Fruit fly (Drosophila melanogaster) whole organism, embryonic: ENCODE data around the gene SK.

Experiments used
- ATbp ChIP-seq: fragments of 200-800 bp; sonication (Bioruptor generic); optimal IDR thresholded peaks from 2 replicates; lab custom pipeline; 2017; ENCODE audit warnings: missing biosample characterization, mild to moderate bottlenecking, missing genetic modification characterization, missing genetic modification reagents
- Ada2b ChIP-seq: fragments of 200-800 bp; sonication (Bioruptor generic); IDR thresholded peaks from 2 replicates; pipeline ENCODE4 v1.3.6; 2022; ENCODE audit warnings: missing biosample characterization, missing genetic modification characterization
- B-H2 ChIP-seq: fragments of 200-800 bp; sonication (Bioruptor generic); optimal IDR thresholded peaks from 2 replicates; lab custom pipeline; 2018; ENCODE audit warnings: missing biosample characterization, mild to moderate bottlenecking, missing genetic modification characterization
- CG10959 ChIP-seq: fragments of 200-800 bp; sonication (Bioruptor generic); IDR thresholded peaks from 2 replicates; pipeline ENCODE4 v1.3.6; 2022; ENCODE audit warnings: missing biosample characterization, missing genetic modification characterization
- CG12769 ChIP-seq: fragments of 200-800 bp; sonication (Bioruptor generic); optimal IDR thresholded peaks from 2 replicates; lab custom pipeline; 2019; ENCODE audit warnings: missing biosample characterization, mild to moderate bottlenecking, missing genetic modification characterization, moderate library complexity
- CG13775 ChIP-seq: fragments of 200-800 bp; sonication (Bioruptor generic); optimal IDR thresholded peaks from 3 replicates; lab custom pipeline; 2017; ENCODE audit warnings: missing biosample characterization, mild to moderate bottlenecking, missing genetic modification characterization
- CG14710 ChIP-seq: fragments of 200-800 bp; sonication (Bioruptor generic); optimal IDR thresholded peaks from 3 replicates; lab custom pipeline; 2019; ENCODE audit warnings: missing biosample characterization, mild to moderate bottlenecking, missing genetic modification characterization, moderate library complexity
- CG14965 ChIP-seq: fragments of 200-800 bp; sonication (Bioruptor generic); optimal IDR thresholded peaks from 2 replicates; lab custom pipeline; 2016; ENCODE audit warnings: missing biosample characterization, missing genetic modification characterization, borderline replicate concordance
- CG15073 ChIP-seq: fragments of 200-800 bp; sonication (Bioruptor generic); optimal IDR thresholded peaks from 2 replicates; lab custom pipeline; 2016; ENCODE audit warnings: missing biosample characterization, missing genetic modification characterization
- CG1529 ChIP-seq: fragments of 200-800 bp; sonication (Bioruptor generic); optimal IDR thresholded peaks from 3 replicates; lab custom pipeline; 2018; ENCODE audit warnings: missing biosample characterization, missing genetic modification characterization
- CG18619 ChIP-seq: fragments of 200-800 bp; sonication (Bioruptor generic); optimal IDR thresholded peaks from 3 replicates; lab custom pipeline; 2017; ENCODE audit warnings: missing biosample characterization, mild to moderate bottlenecking, missing genetic modification characterization
- CG2202 ChIP-seq: fragments of 200-800 bp; sonication (Bioruptor generic); optimal IDR thresholded peaks from 2 replicates; lab custom pipeline; 2018; ENCODE audit warnings: missing biosample characterization, mild to moderate bottlenecking, missing genetic modification characterization
- CG3065 ChIP-seq: fragments of 200-800 bp; sonication (Bioruptor generic); optimal IDR thresholded peaks from 2 replicates; lab custom pipeline; 2016; ENCODE audit warnings: missing biosample characterization, missing genetic modification characterization
- CG32767 ChIP-seq: fragments of 200-800 bp; sonication (Bioruptor generic); IDR thresholded peaks from 2 replicates; pipeline ENCODE4 v1.3.6; 2022; ENCODE audit warnings: missing biosample characterization, missing genetic modification characterization
- CG34224 ChIP-seq: fragments of 200-800 bp; sonication (Bioruptor generic); IDR thresholded peaks from 3 replicates; pipeline ENCODE4 v1.3.6; 2022; ENCODE audit warnings: missing biosample characterization, missing genetic modification characterization; ENCODE audit not compliant: partially characterized antibody
- CG3995 ChIP-seq: fragments of 200-800 bp; sonication (Bioruptor generic); optimal IDR thresholded peaks from 3 replicates; lab custom pipeline; 2016; ENCODE audit warnings: missing biosample characterization, missing genetic modification characterization
- CG4404 ChIP-seq: fragments of 200-800 bp; sonication (Bioruptor generic); IDR thresholded peaks from 2 replicates; pipeline ENCODE4 v1.3.6; 2022; ENCODE audit warnings: missing biosample characterization, missing genetic modification characterization
- CG6175 ChIP-seq: fragments of 200-800 bp; sonication (Bioruptor generic); IDR thresholded peaks from 3 replicates; pipeline ENCODE4 v1.3.6; 2022; ENCODE audit warnings: missing biosample characterization, missing genetic modification characterization
- CG6683 ChIP-seq: fragments of 200-800 bp; sonication (Bioruptor generic); optimal IDR thresholded peaks from 2 replicates; lab custom pipeline; 2017; ENCODE audit warnings: missing biosample characterization, mild to moderate bottlenecking, missing genetic modification characterization, missing genetic modification reagents
- CG6854 ChIP-seq: fragments of 200-800 bp; sonication (Bioruptor generic); optimal IDR thresholded peaks from 3 replicates; lab custom pipeline; 2017; ENCODE audit warnings: missing biosample characterization, mild to moderate bottlenecking, missing genetic modification characterization
- CG8765 ChIP-seq: fragments of 200-800 bp; sonication (Bioruptor generic); IDR thresholded peaks from 2 replicates; pipeline ENCODE4 v1.3.6; 2022; ENCODE audit warnings: missing biosample characterization, missing genetic modification characterization
- CG8924 ChIP-seq: fragments of 200-800 bp; optimal IDR thresholded peaks from 3 replicates; lab custom pipeline; 2019; ENCODE audit warnings: missing biosample characterization, mild to moderate bottlenecking, missing genetic modification characterization, moderate library complexity
- CG9215 ChIP-seq: fragments of 200-800 bp; sonication (Bioruptor generic); IDR thresholded peaks from 2 replicates; pipeline ENCODE4 v1.3.6; 2022; ENCODE audit warnings: missing biosample characterization, missing genetic modification characterization
- Dip3 ChIP-seq: fragments of 200-800 bp; sonication (Bioruptor generic); optimal IDR thresholded peaks from 3 replicates; lab custom pipeline; 2016; ENCODE audit warnings: missing biosample characterization, missing genetic modification characterization
- Dref ChIP-seq: fragments of 200-800 bp; sonication (Bioruptor generic); IDR thresholded peaks from 2 replicates; pipeline ENCODE4 v1.3.6; 2022; ENCODE audit warnings: missing biosample characterization, missing genetic modification characterization
- Drgx ChIP-seq: fragments of 200-800 bp; sonication (Bioruptor generic); IDR thresholded peaks from 2 replicates; pipeline ENCODE4 v1.3.6; 2022; ENCODE audit warnings: missing biosample characterization, missing genetic modification characterization
- E2f2 ChIP-seq: fragments of 200-800 bp; sonication (Bioruptor generic); IDR thresholded peaks from 2 replicates; pipeline ENCODE4 v1.3.6; 2022; ENCODE audit warnings: missing biosample characterization, missing genetic modification characterization
- Fer3 ChIP-seq: fragments of 200-800 bp; sonication (Bioruptor generic); optimal IDR thresholded peaks from 2 replicates; lab custom pipeline; 2018; ENCODE audit warnings: missing biosample characterization, mild to moderate bottlenecking, missing genetic modification characterization, moderate library complexity
- HHEX ChIP-seq: fragments of 200-800 bp; sonication (Bioruptor generic); optimal IDR thresholded peaks from 3 replicates; lab custom pipeline; 2017; ENCODE audit warnings: missing biosample characterization, mild to moderate bottlenecking, missing genetic modification characterization, missing genetic modification reagents
- HLHmδ ChIP-seq: fragments of 200-800 bp; sonication (Bioruptor generic); optimal IDR thresholded peaks from 2 replicates; lab custom pipeline; 2018; ENCODE audit warnings: missing biosample characterization, mild to moderate bottlenecking, missing genetic modification characterization, moderate library complexity
- Hr3 ChIP-seq: fragments of 200-800 bp; sonication (Bioruptor generic); optimal IDR thresholded peaks from 3 replicates; lab custom pipeline; 2016; ENCODE audit warnings: missing biosample characterization, missing genetic modification characterization
- Hr39 ChIP-seq: fragments of >200 bp; optimal IDR thresholded peaks from 2 replicates; lab custom pipeline; 2017
- Kr ChIP-seq: fragments of 200-800 bp; sonication (Bioruptor generic); optimal IDR thresholded peaks from 2 replicates; lab custom pipeline; 2017; ENCODE audit warnings: missing biosample characterization, mild to moderate bottlenecking, missing genetic modification characterization
- Myb ChIP-seq: fragments of 200-800 bp; sonication (Bioruptor generic); optimal IDR thresholded peaks from 2 replicates; lab custom pipeline; 2016; ENCODE audit warnings: missing biosample characterization, missing genetic modification characterization
- Optix ChIP-seq: fragments of 200-800 bp; sonication (Bioruptor generic); IDR thresholded peaks from 3 replicates; pipeline ENCODE4 v1.3.6; 2022; ENCODE audit warnings: missing biosample characterization, missing genetic modification characterization
- amos ChIP-seq: fragments of 200-800 bp; sonication (Bioruptor generic); IDR thresholded peaks from 2 replicates; pipeline ENCODE4 v1.3.6; 2022; ENCODE audit warnings: missing biosample characterization, missing genetic modification characterization; ENCODE audit not compliant: partially characterized antibody
- ap ChIP-seq: fragments of 200-800 bp; sonication (Bioruptor generic); IDR thresholded peaks from 2 replicates; pipeline ENCODE4 v1.3.6; 2022; ENCODE audit warnings: missing biosample characterization, missing genetic modification characterization
- bbx ChIP-seq: fragments of 200-800 bp; sonication (Bioruptor generic); IDR thresholded peaks from 2 replicates; pipeline ENCODE4 v1.3.6; 2022; ENCODE audit warnings: missing biosample characterization, missing genetic modification characterization; ENCODE audit not compliant: partially characterized antibody
- bcd ChIP-seq: fragments of 200-800 bp; sonication (Bioruptor generic); optimal IDR thresholded peaks from 2 replicates; lab custom pipeline; 2017; ENCODE audit warnings: missing biosample characterization, mild to moderate bottlenecking, missing genetic modification characterization
- dmrt11E ChIP-seq: fragments of 200-800 bp; sonication (Bioruptor generic); optimal IDR thresholded peaks from 3 replicates; lab custom pipeline; 2018; ENCODE audit warnings: missing biosample characterization, mild to moderate bottlenecking, missing genetic modification characterization, moderate library complexity
- eve ChIP-seq, 2 experiments: fragments of >200 bp; optimal IDR thresholded peaks; 2 replicates each; lab custom pipeline; 2017; ENCODE audit warnings: missing biosample characterization in 2 of 2, missing genetic modification characterization in 2 of 2
- fd102C ChIP-seq: fragments of 200-800 bp; sonication (Bioruptor generic); optimal IDR thresholded peaks from 2 replicates; lab custom pipeline; 2018; ENCODE audit warnings: missing biosample characterization, mild to moderate bottlenecking, missing genetic modification characterization, moderate library complexity
- gcm ChIP-seq: fragments of 200-800 bp; sonication (Bioruptor generic); optimal IDR thresholded peaks from 2 replicates; lab custom pipeline; 2019; ENCODE audit warnings: missing biosample characterization, mild to moderate bottlenecking, missing genetic modification characterization, moderate library complexity
- gcm2 ChIP-seq: fragments of 200-800 bp; sonication (Bioruptor generic); optimal IDR thresholded peaks from 2 replicates; lab custom pipeline; 2016; ENCODE audit warnings: missing biosample characterization, missing genetic modification characterization
- lov ChIP-seq, 2 experiments: fragments of 200-800 bp in 1 of 2; fragments of >200 bp in 1 of 2; sonication (Bioruptor generic) in 1 of 2; IDR thresholded peaks in 1 of 2; optimal IDR thresholded peaks in 1 of 2; 2 replicates in 1 of 2; 3 replicates in 1 of 2; pipeline versions ENCODE4 v1.3.6 to Lab custom; 2017 to 2022; ENCODE audit warnings: missing biosample characterization in 1 of 2, missing genetic modification characterization in 1 of 2
- onecut ChIP-seq: fragments of 200-800 bp; sonication (Bioruptor generic); IDR thresholded peaks from 2 replicates; pipeline ENCODE4 v1.3.6; 2022; ENCODE audit warnings: missing biosample characterization, missing genetic modification characterization
- prd ChIP-seq, 3 experiments: fragments of >200 bp in 2 of 3; fragments of 200-800 bp in 1 of 3; sonication (Bioruptor generic) in 1 of 3; optimal IDR thresholded peaks in 2 of 3; IDR thresholded peaks in 1 of 3; 2 replicates in 2 of 3; 3 replicates in 1 of 3; pipeline versions ENCODE4 v1.3.6 to Lab custom; 2017 to 2022; ENCODE audit warnings: missing biosample characterization in 1 of 3, missing genetic modification characterization in 1 of 3
- tio ChIP-seq: fragments of 200-800 bp; sonication (Bioruptor generic); optimal IDR thresholded peaks from 2 replicates; lab custom pipeline; 2017; ENCODE audit warnings: missing biosample characterization, missing genetic modification characterization, inconsistent platforms
- zfh1 ChIP-seq: fragments of 200-800 bp; sonication (Bioruptor generic); IDR thresholded peaks from 3 replicates; pipeline ENCODE4 v1.3.6; 2022; ENCODE audit warnings: missing biosample characterization, missing genetic modification characterization
- zfh2 ChIP-seq: fragments of 200-800 bp; sonication (Bioruptor generic); optimal IDR thresholded peaks from 2 replicates; lab custom pipeline; 2016; ENCODE audit warnings: missing biosample characterization, missing genetic modification characterization

The SK gene

dm6 chrX:5311838-5312339, 28.1 kb upstream of the SK start, which contains the start of the genes TrxT and dhd (continued):
- TF ChIP-seq Hr3 (GFP tag; lab: Kevin White, UChicago) (no peak), CG2202 (tag; lab: Kevin White, UChicago) (no peak), CG13775 (GFP tag; lab: Kevin White, UChicago) (peak; percentile 20), CG18619 (GFP tag; lab: Kevin White, UChicago) (no peak), CG10959 (no peak), bcd (GFP tag; lab: Kevin White, UChicago) (peak; percentile 51), Fer3 (peak; percentile 3), CG4404 (GFP tag; lab: Robert Waterston, UW) (no peak), tio (GFP tag; lab: Kevin White, UChicago) (no peak), Dip3 (GFP tag; lab: Kevin White, UChicago) (no peak), CG15073 (GFP tag; lab: Kevin White, UChicago) (peak; percentile 23), Kr (GFP tag; lab: Kevin White, UChicago) (no peak), CG1529 (peak; percentile 10), dmrt11E (tag; lab: Kevin White, UChicago) (peak; percentile 28), Ada2b (GFP tag; lab: Robert Waterston, UW) (no peak), ap (GFP tag; lab: Robert Waterston, UW) (no peak), Dref (GFP tag; lab: Robert Waterston, UW) (peak; percentile 80), prd (optimal IDR thresholded peaks at IDR 0.05; lab: Kevin White, UChicago) (no peak), prd (GFP tag; IDR thresholded peaks at IDR 0.05; lab: Robert Waterston, UW) (peak; percentile 39; the same call in 1 of the 3 replicates), CG34224 (GFP tag; lab: Robert Waterston, UW) (peak; percentile 58; the same call in 1 of the 3 replicates), CG14965 (GFP tag; lab: Kevin White, UChicago) (no peak), B-H2 (no peak), CG14710 (peak; percentile 34), CG9215 (no peak), CG6683 (GFP tag; lab: Kevin White, UChicago) (no peak), zfh1 (peak; percentile 68), CG32767 (GFP tag; lab: Robert Waterston, UW) (no peak), CG6854 (GFP tag; lab: Kevin White, UChicago) (no peak), Drgx (peak; percentile 69), HLHmδ (GFP tag; lab: Kevin White, UChicago) (peak; percentile 21), fd102C (GFP tag; lab: Kevin White, UChicago) (no peak), bbx (GFP tag; lab: Robert Waterston, UW) (peak; percentile 66), Hr39 (lab: Kevin White, UChicago) (no peak), gcm2 (GFP tag; lab: Kevin White, UChicago) (no peak), E2f2 (GFP tag; lab: Robert Waterston, UW) (peak; percentile 89), gcm (GFP tag; lab: Kevin White, UChicago) (no peak), CG6175 (no peak), CG12769 (no peak), Myb (GFP tag; lab: Kevin White, UChicago) (peak; percentile 67), Optix (GFP tag; lab: Robert Waterston, UW) (no peak), CG8765 (no peak; the same call in 1 of the 2 replicates), HHEX (GFP tag; lab: Kevin White, UChicago) (peak; percentile 43), lov (optimal IDR thresholded peaks at IDR 0.05; lab: Kevin White, UChicago) (no peak), lov (GFP tag; IDR thresholded peaks at IDR 0.05; lab: Robert Waterston, UW) (0 out of 3 replicates have a peak, but pooled peaks have one; percentile 40), ATbp (GFP tag; lab: Kevin White, UChicago) (no peak), amos (peak; percentile 54; the same call in 1 of the 2 replicates), CG3995 (no peak), zfh2 (GFP tag; lab: Kevin White, UChicago) (no peak), onecut (GFP tag; lab: Robert Waterston, UW) (0 out of 2 replicates have a peak, but pooled peaks have one; percentile 16), CG8924 (tag; lab: Kevin White, UChicago) (no peak), eve (GFP tag; optimal IDR thresholded peaks at IDR 0.05; lab: Kevin White, UChicago) (no peak), CG3065 (no peak)
